Worm (Caenorhabditis elegans) whole organism, L4 larva: ENCODE measurements around the gene Y43F8B.3.

Experiments used
- F37D6.2 ChIP-seq: sonication (generic microtip); optimal IDR thresholded peaks from 2 replicates; lab custom pipeline; 2016; ENCODE audit warnings: mild to moderate bottlenecking, missing genetic modification characterization, missing compliant biosample characterization
- R02D3.7 ChIP-seq: fragments of 150-350 bp; sonication (generic microtip); optimal IDR thresholded peaks from 3 replicates; lab custom pipeline; 2014; ENCODE audit warnings: missing biosample characterization, missing genetic modification characterization
- Y105C5A.15 ChIP-seq: fragments of 200-800 bp; sonication (Bioruptor generic); IDR thresholded peaks from 2 replicates; pipeline ENCODE4 v1.3.6; 2022; ENCODE audit warnings: missing genetic modification characterization, missing compliant biosample characterization
- ces-1 ChIP-seq: fragments of 150-350 bp; sonication (generic microtip); optimal IDR thresholded peaks from 4 replicates; lab custom pipeline; 2014; ENCODE audit warnings: missing biosample characterization, missing genetic modification reagents, missing genetic modification characterization
- dpl-1 ChIP-seq: fragments of 150-350 bp; optimal IDR thresholded peaks from 2 replicates; lab custom pipeline; 2014; ENCODE audit warnings: missing biosample characterization, missing genetic modification reagents, missing genetic modification characterization
- lin-38 ChIP-seq: fragments of 200-800 bp; sonication (Bioruptor generic); IDR thresholded peaks from 2 replicates; pipeline ENCODE4 v1.3.6; 2022; ENCODE audit warnings: missing genetic modification reagents, missing genetic modification characterization, missing compliant biosample characterization
- nhr-28 ChIP-seq: fragments of 150-350 bp; optimal IDR thresholded peaks from 2 replicates; lab custom pipeline; 2014; ENCODE audit warnings: missing biosample characterization, missing genetic modification characterization
- pha-4 ChIP-seq, 2 experiments: fragments of 150-350 bp in 1 of 2; fragments of 200-800 bp in 1 of 2; sonication (Bioruptor generic) in 1 of 2; IDR thresholded peaks in 1 of 2; optimal IDR thresholded peaks in 1 of 2; 2 replicates each; pipeline versions ENCODE4 v1.3.6 to Lab custom; 2014 to 2022; ENCODE audit warnings: missing genetic modification characterization in 2 of 2, missing genetic modification reagents in 2 of 2, missing biosample characterization in 1 of 2, missing compliant biosample characterization in 1 of 2
- unc-39 ChIP-seq: sonication (generic microtip); optimal IDR thresholded peaks from 2 replicates; lab custom pipeline; 2017; ENCODE audit warnings: missing biosample characterization, missing genetic modification characterization

DNA sequence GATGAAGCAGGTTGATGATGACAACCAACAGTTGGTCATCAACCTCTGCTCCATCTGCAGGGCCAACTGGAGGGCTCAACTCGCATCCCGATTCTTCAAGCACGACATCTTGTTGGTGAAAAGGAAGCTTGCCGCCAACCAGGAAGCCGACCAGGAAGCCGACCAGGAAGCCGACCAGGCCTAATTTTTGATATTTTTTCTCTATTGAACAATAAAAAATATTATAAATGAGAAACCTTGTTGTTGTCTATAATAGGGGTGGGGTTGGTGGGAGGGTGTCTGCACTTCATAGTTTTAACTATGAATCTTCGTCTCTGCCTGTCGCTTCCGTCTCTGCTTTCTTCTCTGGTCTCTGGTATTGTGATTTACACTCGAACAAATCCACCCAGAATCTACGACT is 17.2 kb upstream of the Y43F8B.3 start, which contains the start of gene Y43F8B.18:
- TF ChIP-seq Y105C5A.15 (GFP tag; lab: Robert Waterston, UW) (no peak), ces-1 (GFP tag; lab: Kevin White, UChicago) (no peak), R02D3.7 (tag; lab: Kevin White, UChicago) (no peak), pha-4 (GFP tag; IDR thresholded peaks at IDR 0.05; lab: Robert Waterston, UW) (no peak), pha-4 (tag; optimal IDR thresholded peaks at IDR 0.05; lab: Kevin White, UChicago) (no peak), nhr-28 (tag; lab: Kevin White, UChicago) (no peak), dpl-1 (no peak), unc-39 (tag; lab: Kevin White, UChicago) (no peak), F37D6.2 (tag; lab: Kevin White, UChicago) (no peak), lin-38 (GFP tag; lab: Robert Waterston, UW) (no peak)
